Worm (Caenorhabditis elegans) whole organism, late embryonic: ENCODE measurements around the gene W09C2.7.

ENCODE experiments used
- F13H6.1 ChIP-seq: sonication (generic microtip); optimal IDR thresholded peaks from 2 replicates; lab custom pipeline; 2016; ENCODE audit warnings: missing genetic modification characterization, missing compliant biosample characterization
- T23F11.4 ChIP-seq: fragments of 200-800 bp; sonication (Bioruptor generic); optimal IDR thresholded peaks from 2 replicates; lab custom pipeline; 2018; ENCODE audit warnings: mild to moderate bottlenecking, missing genetic modification characterization, missing compliant biosample characterization
- ama-1 ChIP-seq: fragments of 150-350 bp; optimal IDR thresholded peaks from 2 replicates; lab custom pipeline; 2014
- ceh-48 ChIP-seq: sonication (generic microtip); optimal IDR thresholded peaks from 2 replicates; lab custom pipeline; 2016; ENCODE audit warnings: missing genetic modification characterization, inconsistent platforms, missing compliant biosample characterization
- elt-4 ChIP-seq: sonication (generic microtip); optimal IDR thresholded peaks from 2 replicates; lab custom pipeline; 2016; ENCODE audit warnings: missing genetic modification characterization, missing compliant biosample characterization
- fkh-10 ChIP-seq: fragments of 150-350 bp; optimal IDR thresholded peaks from 2 replicates; lab custom pipeline; 2014; ENCODE audit warnings: missing biosample characterization, missing genetic modification reagents, missing genetic modification characterization
- odd-2 ChIP-seq: sonication (generic microtip); optimal IDR thresholded peaks from 2 replicates; lab custom pipeline; 2017; ENCODE audit warnings: antibody characterized with exemption, mild to moderate bottlenecking, missing genetic modification characterization, missing compliant biosample characterization
- pqm-1 ChIP-seq: sonication (generic microtip); optimal IDR thresholded peaks from 2 replicates; lab custom pipeline; 2016; ENCODE audit warnings: missing genetic modification characterization, missing compliant biosample characterization
- unc-55 ChIP-seq: sonication (generic microtip); optimal IDR thresholded peaks from 2 replicates; lab custom pipeline; 2017; ENCODE audit warnings: missing biosample characterization, missing genetic modification reagents, missing genetic modification characterization
- zip-5 ChIP-seq: sonication (generic microtip); optimal IDR thresholded peaks from 2 replicates; lab custom pipeline; 2016; ENCODE audit warnings: missing genetic modification characterization, missing compliant biosample characterization

ce11 chrIV:9601595-9601994 is 20.6 kb downstream of the W09C2.7 start, which contains the start of gene aat-1:
- no peak for TF ChIP-seq fkh-10 (GFP tag; lab: Kevin White, UChicago)
- no peak for TF ChIP-seq T23F11.4 (GFP tag; lab: Kevin White, UChicago)
- no peak for TF ChIP-seq odd-2
- no peak for TF ChIP-seq elt-4 (tag; lab: Kevin White, UChicago)
- TF ChIP-seq pqm-1 (tag; lab: Kevin White, UChicago): no peak
- no peak for TF ChIP-seq F13H6.1 (tag; lab: Kevin White, UChicago)
- no peak for TF ChIP-seq zip-5 (tag; lab: Kevin White, UChicago)
- TF ChIP-seq ama-1 (lab: Kevin White, UChicago): no peak
- TF ChIP-seq ceh-48: no peak
- TF ChIP-seq unc-55 (GFP tag; lab: Kevin White, UChicago): no peak
